Worm (Caenorhabditis elegans): ENCODE measurements around the gene T19H5.6.

DNA sequence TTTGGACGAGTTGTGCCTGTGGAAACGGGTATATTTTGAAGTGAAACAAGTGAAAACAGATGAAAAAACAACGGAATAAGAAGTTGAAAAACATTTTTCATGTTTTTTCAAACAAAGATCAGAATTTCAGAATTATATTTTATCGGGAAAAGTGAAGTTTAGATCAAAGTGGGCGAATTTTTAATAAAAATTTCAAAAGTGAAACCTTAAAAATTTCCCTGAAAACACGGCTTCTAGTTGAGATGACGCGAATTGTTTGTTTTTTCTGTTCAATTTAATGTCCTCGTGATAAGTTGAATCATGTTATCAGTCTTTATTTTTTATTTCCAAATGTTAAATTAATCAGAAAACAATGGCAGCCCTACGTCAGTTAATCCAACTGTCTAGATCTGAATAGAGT lies 37.2 kb upstream of the T19H5.6 start, which contains the start of gene gcy-3:
- TF ChIP-seq dao-5 (tag; optimal IDR thresholded peaks at IDR 0.05) (no peak), him-1 (tag; optimal IDR thresholded peaks at IDR 0.05) (no peak)
